Fruit fly (Drosophila melanogaster) whole organism, wandering third instar larva: ENCODE data around the gene CG43057.

Experiments used
- Abd-B ChIP-seq: fragments of >200 bp; optimal IDR thresholded peaks from 2 replicates; lab custom pipeline; 2017; ENCODE audit warnings: missing biosample characterization, missing genetic modification characterization
- Vsx2 ChIP-seq: fragments of 200-300, 225-300 bp; sonication (Bioruptor generic); optimal IDR thresholded peaks from 2 replicates; lab custom pipeline; 2018; ENCODE audit warnings: missing biosample characterization, missing genetic modification characterization; ENCODE audit not compliant: partially characterized antibody
- br ChIP-seq: fragments of 200-800 bp; sonication (Bioruptor generic); optimal IDR thresholded peaks from 2 replicates; lab custom pipeline; 2016; ENCODE audit warnings: missing biosample characterization, missing genetic modification characterization
- brk ChIP-seq: fragments of 200-800 bp; sonication (Bioruptor generic); optimal IDR thresholded peaks from 2 replicates; lab custom pipeline; 2016; ENCODE audit warnings: missing biosample characterization, mild to moderate bottlenecking, missing genetic modification characterization
- foxo ChIP-seq, 2 experiments: fragments of 200-800 bp; sonication (Bioruptor generic); optimal IDR thresholded peaks; 2 replicates in 1 of 2; 3 replicates in 1 of 2; lab custom pipeline; 2016 to 2017; ENCODE audit warnings: missing biosample characterization in 2 of 2, missing genetic modification characterization in 2 of 2
- h ChIP-seq: fragments of 200-800 bp; sonication (Bioruptor generic); optimal IDR thresholded peaks from 3 replicates; lab custom pipeline; 2016; ENCODE audit warnings: missing biosample characterization, mild to moderate bottlenecking, missing genetic modification characterization
- lola ChIP-seq: fragments of >200 bp; optimal IDR thresholded peaks from 2 replicates; lab custom pipeline; 2017; ENCODE audit warnings: missing biosample characterization, missing genetic modification characterization
- tai ChIP-seq: sonication (Bioruptor generic); optimal IDR thresholded peaks from 2 replicates; lab custom pipeline; 2016; ENCODE audit warnings: missing biosample characterization, missing genetic modification characterization
- usp ChIP-seq: fragments of >200 bp; optimal IDR thresholded peaks from 2 replicates; lab custom pipeline; 2017; ENCODE audit warnings: missing biosample characterization, missing genetic modification characterization

DNA sequence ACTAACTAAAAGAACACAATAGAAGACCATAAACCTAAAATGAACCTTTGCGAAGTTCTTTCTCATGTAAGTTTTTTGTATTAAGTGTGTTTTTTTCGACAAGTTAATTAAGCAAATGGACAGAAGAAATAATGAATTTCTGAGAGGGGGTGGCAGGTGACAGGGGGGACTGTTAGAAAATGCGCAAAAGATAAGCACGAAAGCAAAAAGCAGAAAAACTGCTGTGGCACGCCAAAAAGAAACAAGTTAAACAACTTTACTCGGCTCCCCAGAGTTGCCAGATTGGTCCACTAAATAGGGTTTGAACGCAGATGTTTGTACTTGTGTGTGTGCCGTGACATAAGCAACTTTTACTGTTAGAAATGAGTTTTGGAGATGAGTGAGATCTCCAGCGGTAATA, 33.1 kb upstream of the CG43057 start:
- no peak for TF ChIP-seq h (GFP tag; lab: Kevin White, UChicago)
- TF ChIP-seq lola (GFP tag; lab: Kevin White, UChicago) = no peak
- no peak for TF ChIP-seq usp
- TF ChIP-seq tai (GFP tag; lab: Kevin White, UChicago) = no peak
- no peak for TF ChIP-seq Vsx2 (GFP tag; lab: Kevin White, UChicago)
- TF ChIP-seq foxo (GFP tag; optimal IDR thresholded peaks at IDR 0.05; lab: Kevin White, UChicago) = no peak
- TF ChIP-seq br (GFP tag; lab: Kevin White, UChicago) = no peak
- TF ChIP-seq Abd-B (GFP tag; lab: Kevin White, UChicago) = no peak
- no peak for TF ChIP-seq brk (GFP tag; lab: Kevin White, UChicago)
